Fruit fly (Drosophila melanogaster): ENCODE measurements around the gene CG5565.
A peak's percentile ranks its signal among the peaks of the same experiment; 100 is the strongest.

CG5565 gene

DNA sequence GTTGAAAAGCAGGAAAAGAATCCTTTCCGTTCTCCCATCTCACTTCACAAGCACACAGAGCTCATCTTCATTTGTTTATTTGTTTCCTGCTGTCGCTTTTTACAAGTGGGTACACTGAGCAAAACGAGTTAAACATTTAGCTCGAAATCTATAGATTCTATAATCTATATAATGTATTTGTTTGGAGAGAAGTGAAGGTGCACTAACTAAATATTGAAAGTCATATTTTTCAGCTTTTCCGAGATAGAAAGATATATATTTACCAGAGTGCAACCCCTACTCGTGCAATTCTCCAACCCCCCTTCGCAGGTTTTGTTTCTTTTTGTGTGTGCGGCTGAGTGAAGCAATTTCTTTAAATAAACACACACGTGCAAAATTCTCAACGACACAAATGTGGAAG lies 32.1 kb upstream of the CG5565 start (continued):
- peak; percentile 23 for TF ChIP-seq Sox102F (GFP tag; optimal IDR thresholded peaks at IDR 0.05)
- peak; percentile 21 for TF ChIP-seq net (GFP tag; optimal IDR thresholded peaks at IDR 0.05)
- TF ChIP-seq CG31627 (GFP tag; optimal IDR thresholded peaks at IDR 0.05), result no peak
- TF ChIP-seq CG16779 (tag; optimal IDR thresholded peaks at IDR 0.05), result no peak
- peak; percentile 68 for TF ChIP-seq CG10631 (GFP tag; optimal IDR thresholded peaks at IDR 0.05)
- peak; percentile 85 for TF ChIP-seq Eip78C (GFP tag)
- TF ChIP-seq Hr39 (GFP tag; optimal IDR thresholded peaks at IDR 0.05), result peak; percentile 4
- no peak for TF ChIP-seq vri (GFP tag; optimal IDR thresholded peaks at IDR 0.05)
- TF ChIP-seq Sox15 (GFP tag; optimal IDR thresholded peaks at IDR 0.05), result peak; percentile 12
- peak; percentile 38 for TF ChIP-seq CG6808 (GFP tag; optimal IDR thresholded peaks at IDR 0.05)
- no peak for TF ChIP-seq CG34406 (GFP tag; optimal IDR thresholded peaks at IDR 0.05)
- TF ChIP-seq topi (GFP tag; optimal IDR thresholded peaks at IDR 0.05), result no peak
- TF ChIP-seq dsx (GFP tag; optimal IDR thresholded peaks at IDR 0.05; ENCODE audit: poor library complexity, severe bottlenecking), result peak; percentile 35
- peak; percentile 46 for TF ChIP-seq CG3032 (tag; optimal IDR thresholded peaks at IDR 0.05)
- peak; percentile 56; the same call in 1 of the 2 replicates for TF ChIP-seq CG15336 (GFP tag; IDR thresholded peaks at IDR 0.05)
- peak; percentile 25 for TF ChIP-seq cyc (GFP tag; optimal IDR thresholded peaks at IDR 0.05)
- TF ChIP-seq CG8119 (GFP tag; IDR thresholded peaks at IDR 0.05), result peak; percentile 29; the same call in 1 of the 3 replicates
- peak; percentile 53 for TF ChIP-seq svp (GFP tag)
- peak in 1 of 2 experiments; percentile 26 for TF ChIP-seq salr (GFP tag; optimal IDR thresholded peaks at IDR 0.05)
- no peak for TF ChIP-seq Ets21C (GFP tag; optimal IDR thresholded peaks at IDR 0.05)
- peak; percentile 5 for TF ChIP-seq dac (GFP tag; optimal IDR thresholded peaks at IDR 0.05)

- peak; percentile 60 for TF ChIP-seq Eip78C (GFP tag)
- TF ChIP-seq CG11294 (GFP tag; IDR thresholded peaks at IDR 0.05), result no peak
- 0 out of 2 replicates have a peak, but pooled peaks have one; percentile 7 for TF ChIP-seq CG15336 (GFP tag; IDR thresholded peaks at IDR 0.05)
- no peak for TF ChIP-seq Hr4 (GFP tag; optimal IDR thresholded peaks at IDR 0.05)
- TF ChIP-seq OdsH (GFP tag; optimal IDR thresholded peaks at IDR 0.05), result peak; percentile 0
- no peak for TF ChIP-seq CG6792 (GFP tag; optimal IDR thresholded peaks at IDR 0.05)
- no peak for TF ChIP-seq achi (GFP tag; optimal IDR thresholded peaks at IDR 0.05)
- TF ChIP-seq CG6854 (GFP tag; optimal IDR thresholded peaks at IDR 0.05), result no peak
- TF ChIP-seq Hr38 (GFP tag; optimal IDR thresholded peaks at IDR 0.05), result no peak
- TF ChIP-seq CG32006 (GFP tag; optimal IDR thresholded peaks at IDR 0.05), result peak; percentile 18
- TF ChIP-seq Sox14 (GFP tag; optimal IDR thresholded peaks at IDR 0.05), result no peak
- no peak for TF ChIP-seq CG7368 (GFP tag; optimal IDR thresholded peaks at IDR 0.05)
- TF ChIP-seq CG6808 (GFP tag; optimal IDR thresholded peaks at IDR 0.05), result no peak
Observed at dm6 chr2L:1386512-1386911, 30.8 kb upstream of the CG5565 start.

- TF ChIP-seq eg (GFP tag; IDR thresholded peaks at IDR 0.05) (no peak), Met (GFP tag; optimal IDR thresholded peaks at IDR 0.05) (no peak), salr (GFP tag; optimal IDR thresholded peaks at IDR 0.05) (no peak), Gug (GFP tag; IDR thresholded peaks at IDR 0.05) (no peak), acj6 (GFP tag; optimal IDR thresholded peaks at IDR 0.05) (no peak), Eip75B (GFP tag; optimal IDR thresholded peaks at IDR 0.05) (no peak), Blimp-1 (GFP tag; optimal IDR thresholded peaks at IDR 0.05) (no peak), CG10669 (GFP tag; optimal IDR thresholded peaks at IDR 0.05) (no peak)
Observed at dm6 chr2L:1377635-1378034, 21.9 kb upstream of the CG5565 start.

DNA sequence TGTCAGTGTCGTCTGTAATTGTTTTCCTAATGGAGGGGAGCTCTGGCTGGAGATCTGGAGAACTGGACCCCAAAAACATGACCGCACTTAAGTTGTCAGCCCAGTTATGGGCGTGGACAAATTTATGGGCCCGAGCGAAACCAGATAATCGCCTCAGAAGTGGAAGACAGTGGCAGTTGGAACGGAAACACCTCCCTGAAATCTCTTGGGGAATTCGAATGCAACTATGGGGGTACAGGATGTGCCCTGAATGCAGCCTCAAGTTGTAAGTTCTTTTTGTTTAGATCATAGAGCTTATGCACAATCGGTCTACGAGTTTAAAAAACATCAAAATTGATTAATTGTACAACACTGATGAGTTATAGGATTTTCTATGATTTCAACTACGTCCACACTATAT lies 12.0 kb upstream of the CG5565 start, which contains the start of gene CG14346:
Gene CG14346 (plus strand): TSS at position 301 of the 400 bp plus-strand sequence.
- TF ChIP-seq CG32006 (GFP tag; optimal IDR thresholded peaks at IDR 0.05) (no peak), OdsH (GFP tag; optimal IDR thresholded peaks at IDR 0.05) (no peak), ss (GFP tag; optimal IDR thresholded peaks at IDR 0.05) (no peak), Ets21C (GFP tag; optimal IDR thresholded peaks at IDR 0.05) (no peak), Ets96B (tag; optimal IDR thresholded peaks at IDR 0.05) (no peak), CG10631 (GFP tag; optimal IDR thresholded peaks at IDR 0.05) (no peak), CG3919 (GFP tag; optimal IDR thresholded peaks at IDR 0.05) (no peak), Hr38 (GFP tag; optimal IDR thresholded peaks at IDR 0.05) (no peak), net (GFP tag; optimal IDR thresholded peaks at IDR 0.05) (no peak), vri (GFP tag; optimal IDR thresholded peaks at IDR 0.05) (no peak)

Data from whole organism, prepupa.